Fruit fly (Drosophila melanogaster): Measurements from ENCODE around the gene Fum3.
A peak's percentile ranks its signal among the peaks of the same experiment; 100 is the strongest.

Gene Fum3

dm6 chr3L:11487327-11487973, 21.8 kb upstream of the Fum3 start, which contains the start of gene chrb (continued):
- TF ChIP-seq CG43689 (GFP tag; IDR thresholded peaks at IDR 0.05) (no peak), CG2889 (GFP tag; IDR thresholded peaks at IDR 0.05) (no peak), TFAM (GFP tag; optimal IDR thresholded peaks at IDR 0.05) (no peak), CG1602 (GFP tag; optimal IDR thresholded peaks at IDR 0.05) (no peak), CG14710 (tag; optimal IDR thresholded peaks at IDR 0.05) (peak; percentile 40), CG3726 (GFP tag; IDR thresholded peaks at IDR 0.05) (0 out of 3 replicates have a peak, but pooled peaks have one; percentile 30), Dll (GFP tag; IDR thresholded peaks at IDR 0.05; ENCODE audit: partially characterized antibody) (0 out of 4 replicates have a peak, but pooled peaks have one; percentile 48), Mrtf (GFP tag; IDR thresholded peaks at IDR 0.05) (no peak), Optix (GFP tag; IDR thresholded peaks at IDR 0.05) (no peak; the same call in 2 of the 3 replicates), Sox102F (GFP tag; optimal IDR thresholded peaks at IDR 0.05) (no peak), CG7372 (GFP tag; IDR thresholded peaks at IDR 0.05) (no peak), bigmax (GFP tag; optimal IDR thresholded peaks at IDR 0.05) (peak; percentile 39), gsb (GFP tag; IDR thresholded peaks at IDR 0.05) (no peak), GATAe (GFP tag; conservative IDR thresholded peaks at IDR 0.05) (no peak), Hmr (GFP tag; optimal IDR thresholded peaks at IDR 0.05) (peak; percentile 54), CG7556 (GFP tag; optimal IDR thresholded peaks at IDR 0.05) (no peak), sens-2 (GFP tag; IDR thresholded peaks at IDR 0.05) (0 out of 2 replicates have a peak, but pooled peaks have one; percentile 8), Antp (GFP tag; optimal IDR thresholded peaks at IDR 0.05) (peak; percentile 58), CG10147 (GFP tag; optimal IDR thresholded peaks at IDR 0.05) (peak; percentile 41), CG12659 (GFP tag; optimal IDR thresholded peaks at IDR 0.05) (peak; percentile 41), CG2120 (GFP tag; optimal IDR thresholded peaks at IDR 0.05) (peak; percentile 29), dati (GFP tag; IDR thresholded peaks at IDR 0.05) (no peak), maf-S (GFP tag; optimal IDR thresholded peaks at IDR 0.05) (peak; percentile 26), Rfx (GFP tag; IDR thresholded peaks at IDR 0.05) (peak; percentile 39; the same call in 1 of the 2 replicates), CG12299 (tag; optimal IDR thresholded peaks at IDR 0.05) (peak; percentile 45), CG7745 (tag; optimal IDR thresholded peaks at IDR 0.05) (no peak), CG4820 (GFP tag; optimal IDR thresholded peaks at IDR 0.05) (no peak), CG6272 (GFP tag; IDR thresholded peaks at IDR 0.05) (no peak), crp (GFP tag; optimal IDR thresholded peaks at IDR 0.05) (peak; percentile 47 to 85), CG18262 (tag; optimal IDR thresholded peaks at IDR 0.05) (peak; percentile 46), sim (GFP tag; IDR thresholded peaks at IDR 0.05) (no peak), fu2 (GFP tag; optimal IDR thresholded peaks at IDR 0.05) (no peak), CG9215 (GFP tag; IDR thresholded peaks at IDR 0.05) (no peak), unpg (GFP tag; optimal IDR thresholded peaks at IDR 0.05) (peak; percentile 31), Bteb2 (GFP tag; optimal IDR thresholded peaks at IDR 0.05) (no peak), Elba2 (GFP tag; optimal IDR thresholded peaks at IDR 0.05) (no peak), otp (GFP tag; IDR thresholded peaks at IDR 0.05) (peak; percentile 76; the same call in 2 of the 3 replicates), CG34422 (GFP tag; IDR thresholded peaks at IDR 0.05) (peak; percentile 91; the same call in 1 of the 3 replicates), chn (GFP tag; optimal IDR thresholded peaks at IDR 0.05) (peak; percentile 40)

dm6 chr3L:11485956-11486609, 20.4 kb upstream of the Fum3 start:
- no peak for TF ChIP-seq Neu2 (GFP tag; optimal IDR thresholded peaks at IDR 0.05; ENCODE audit: borderline replicate concordance)
- no peak for TF ChIP-seq sim (GFP tag; IDR thresholded peaks at IDR 0.05)
- TF ChIP-seq CG18262 (tag; optimal IDR thresholded peaks at IDR 0.05): peak; percentile 40
- no peak for TF ChIP-seq CG16863 (GFP tag; optimal IDR thresholded peaks at IDR 0.05)
- TF ChIP-seq CrebB (tag; optimal IDR thresholded peaks at IDR 0.05): no peak
- TF ChIP-seq stwl (tag; optimal IDR thresholded peaks at IDR 0.05): no peak
- TF ChIP-seq CG17361 (GFP tag; IDR thresholded peaks at IDR 0.05): peak; percentile 40; the same call in 2 of the 3 replicates
- no peak for TF ChIP-seq prd (optimal IDR thresholded peaks at IDR 0.05)
- peak; percentile 23; the same call in 1 of the 3 replicates for TF ChIP-seq prd (GFP tag; IDR thresholded peaks at IDR 0.05)
- peak; percentile 26 for TF ChIP-seq ATbp (GFP tag; optimal IDR thresholded peaks at IDR 0.05)
- TF ChIP-seq CG2129 (GFP tag; IDR thresholded peaks at IDR 0.05; ENCODE audit: partially characterized antibody): no peak
- TF ChIP-seq CG10267 (tag; optimal IDR thresholded peaks at IDR 0.05): peak; percentile 28
- TF ChIP-seq nerfin-1 (tag; optimal IDR thresholded peaks at IDR 0.05): no peak
- peak; percentile 37; the same call in 1 of the 2 replicates for TF ChIP-seq CG6689 (GFP tag; IDR thresholded peaks at IDR 0.05)

All from whole organism, embryonic.